Fruit fly (Drosophila melanogaster) whole organism, adult: Measurements from ENCODE around the gene Lon.

ENCODE experiments used
- ovo ChIP-seq: fragments of 200-800 bp; sonication (Bioruptor generic); optimal IDR thresholded peaks from 2 replicates; lab custom pipeline; 2016; ENCODE audit warnings: missing biosample characterization, missing genetic modification characterization
- pad ChIP-seq: fragments of 200-800 bp; sonication (Bioruptor generic); optimal IDR thresholded peaks from 3 replicates; lab custom pipeline; 2017; ENCODE audit warnings: missing biosample characterization, missing genetic modification characterization, mild to moderate bottlenecking, moderate library complexity, missing genetic modification reagents

DNA sequence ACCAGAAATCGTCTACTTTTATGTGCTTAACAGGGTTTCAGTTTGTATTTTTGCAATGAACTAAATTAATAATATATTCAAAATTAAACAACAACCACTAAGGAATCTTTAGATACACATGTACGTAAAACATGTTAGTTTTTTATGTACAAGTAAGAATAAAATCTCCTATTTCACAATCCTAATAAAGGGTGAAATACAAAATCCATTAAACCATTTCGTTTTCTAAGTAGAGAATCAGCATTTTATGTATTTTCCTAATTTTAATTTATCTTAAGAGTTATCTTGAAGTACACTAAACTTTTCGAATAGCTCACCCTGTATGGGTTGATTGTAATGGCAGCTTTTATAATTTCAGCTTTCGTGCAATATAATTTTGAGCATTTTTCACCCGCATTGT is 50.3 kb downstream of the Lon start:
- no peak for TF ChIP-seq ovo (GFP tag; lab: Kevin White, UChicago)
- TF ChIP-seq pad (GFP tag; lab: Kevin White, UChicago): no peak
